Fruit fly (Drosophila melanogaster) whole organism, embryonic: Measurements from ENCODE around the gene CG15152.

ENCODE experiments used
- ATbp ChIP-seq: fragments of 200-800 bp; sonication (Bioruptor generic); optimal IDR thresholded peaks from 2 replicates; lab custom pipeline; 2017; ENCODE audit warnings: missing biosample characterization, mild to moderate bottlenecking, missing genetic modification characterization, missing genetic modification reagents
- B-H2 ChIP-seq: fragments of 200-800 bp; sonication (Bioruptor generic); optimal IDR thresholded peaks from 2 replicates; lab custom pipeline; 2018; ENCODE audit warnings: missing biosample characterization, mild to moderate bottlenecking, missing genetic modification characterization
- CG10959 ChIP-seq: fragments of 200-800 bp; sonication (Bioruptor generic); IDR thresholded peaks from 2 replicates; pipeline ENCODE4 v1.3.6; 2022; ENCODE audit warnings: missing biosample characterization, missing genetic modification characterization
- CG11456 ChIP-seq: fragments of 200-800 bp; sonication (Bioruptor generic); IDR thresholded peaks from 3 replicates; pipeline ENCODE4 v1.3.6; 2022; ENCODE audit warnings: missing biosample characterization, missing genetic modification characterization
- CG16815 ChIP-seq: fragments of 200-800 bp; sonication (Bioruptor generic); optimal IDR thresholded peaks from 3 replicates; lab custom pipeline; 2017; ENCODE audit warnings: missing biosample characterization, mild to moderate bottlenecking, missing genetic modification characterization
- CG17361 ChIP-seq: fragments of 200-800 bp; sonication (Bioruptor generic); IDR thresholded peaks from 3 replicates; pipeline ENCODE4 v1.3.6; 2022; ENCODE audit warnings: missing biosample characterization, missing genetic modification characterization
- CG17829 ChIP-seq: fragments of 200-800 bp; optimal IDR thresholded peaks from 2 replicates; lab custom pipeline; 2019; ENCODE audit warnings: missing biosample characterization, mild to moderate bottlenecking, missing genetic modification characterization, moderate library complexity
- CG1792 ChIP-seq: fragments of 200-800 bp; sonication (Bioruptor generic); optimal IDR thresholded peaks from 2 replicates; lab custom pipeline; 2016; ENCODE audit warnings: missing biosample characterization, missing genetic modification characterization
- CG18619 ChIP-seq: fragments of 200-800 bp; sonication (Bioruptor generic); optimal IDR thresholded peaks from 3 replicates; lab custom pipeline; 2017; ENCODE audit warnings: missing biosample characterization, mild to moderate bottlenecking, missing genetic modification characterization
- CG2199 ChIP-seq: fragments of 200-800 bp; sonication (Bioruptor generic); IDR thresholded peaks from 3 replicates; pipeline ENCODE4 v1.3.6; 2022; ENCODE audit warnings: missing biosample characterization, missing genetic modification characterization
- CG31441 ChIP-seq: fragments of 200-800 bp; sonication (Bioruptor generic); IDR thresholded peaks from 2 replicates; pipeline ENCODE4 v1.3.6; 2022; ENCODE audit warnings: missing biosample characterization, missing genetic modification characterization
- CG3995 ChIP-seq: fragments of 200-800 bp; sonication (Bioruptor generic); optimal IDR thresholded peaks from 3 replicates; lab custom pipeline; 2016; ENCODE audit warnings: missing biosample characterization, missing genetic modification characterization
- CG4730 ChIP-seq: fragments of 200-800 bp; sonication (Bioruptor generic); IDR thresholded peaks from 2 replicates; pipeline ENCODE4 v1.3.6; 2022; ENCODE audit warnings: missing biosample characterization, missing genetic modification characterization
- CG6654 ChIP-seq: fragments of 200-800 bp; sonication (Bioruptor generic); optimal IDR thresholded peaks from 2 replicates; lab custom pipeline; 2017; ENCODE audit warnings: missing biosample characterization, mild to moderate bottlenecking, missing genetic modification characterization
- CG6765 ChIP-seq: fragments of 200-800 bp; sonication (Bioruptor generic); optimal IDR thresholded peaks from 3 replicates; lab custom pipeline; 2017; ENCODE audit warnings: missing biosample characterization, mild to moderate bottlenecking, missing genetic modification characterization
- CG6813 ChIP-seq: fragments of 200-800 bp; sonication (Bioruptor generic); optimal IDR thresholded peaks from 2 replicates; lab custom pipeline; 2017; ENCODE audit warnings: missing biosample characterization, missing genetic modification characterization, mild to moderate bottlenecking, moderate library complexity, missing genetic modification reagents
- CG8944 ChIP-seq: fragments of 200-800 bp; sonication (Bioruptor generic); optimal IDR thresholded peaks from 3 replicates; lab custom pipeline; 2016; ENCODE audit warnings: missing biosample characterization, missing genetic modification characterization
- CG9797 ChIP-seq: fragments of 200-800 bp; sonication (Bioruptor generic); optimal IDR thresholded peaks from 3 replicates; lab custom pipeline; 2018; ENCODE audit warnings: missing biosample characterization, mild to moderate bottlenecking, missing genetic modification characterization
- CoRest ChIP-seq: fragments of 200-800 bp; sonication (Bioruptor generic); optimal IDR thresholded peaks from 3 replicates; lab custom pipeline; 2018; ENCODE audit warnings: missing biosample characterization, mild to moderate bottlenecking, missing genetic modification characterization, moderate library complexity
- D ChIP-seq, 2 experiments: fragments of 200-800 bp in 1 of 2; fragments of >200 bp in 1 of 2; sonication (Bioruptor generic) in 1 of 2; optimal IDR thresholded peaks; 2 replicates in 1 of 2; 3 replicates in 1 of 2; lab custom pipeline; 2017; ENCODE audit warnings: mild to moderate bottlenecking in 1 of 2, missing biosample characterization in 1 of 2, missing genetic modification characterization in 1 of 2, missing genetic modification reagents in 1 of 2
- Dll ChIP-seq: fragments of 200-800 bp; sonication (Bioruptor generic); IDR thresholded peaks from 4 replicates; pipeline ENCODE4 v1.3.6; 2022; ENCODE audit warnings: missing biosample characterization, missing genetic modification characterization; ENCODE audit not compliant: partially characterized antibody
- Hsf ChIP-seq: fragments of 200-800 bp; sonication (Bioruptor generic); optimal IDR thresholded peaks from 3 replicates; lab custom pipeline; 2016; ENCODE audit warnings: missing biosample characterization, missing genetic modification characterization
- Kr ChIP-seq: fragments of 200-800 bp; sonication (Bioruptor generic); optimal IDR thresholded peaks from 2 replicates; lab custom pipeline; 2017; ENCODE audit warnings: missing biosample characterization, mild to moderate bottlenecking, missing genetic modification characterization
- Six4 ChIP-seq: fragments of 200-800 bp; sonication (Bioruptor generic); optimal IDR thresholded peaks from 2 replicates; lab custom pipeline; 2016; ENCODE audit warnings: missing biosample characterization, missing genetic modification characterization
- Spps ChIP-seq: fragments of 200-800 bp; sonication (Bioruptor generic); optimal IDR thresholded peaks from 2 replicates; lab custom pipeline; 2018; ENCODE audit warnings: missing biosample characterization, mild to moderate bottlenecking, missing genetic modification characterization
- Xrp1 ChIP-seq: fragments of 200-800 bp; sonication (Bioruptor generic); IDR thresholded peaks from 2 replicates; pipeline ENCODE4 v1.3.6; 2022; ENCODE audit warnings: missing biosample characterization, missing genetic modification characterization
- ac ChIP-seq: fragments of 200-800 bp; sonication (Bioruptor generic); optimal IDR thresholded peaks from 3 replicates; lab custom pipeline; 2017; ENCODE audit warnings: missing biosample characterization, mild to moderate bottlenecking, missing genetic modification characterization
- ase ChIP-seq: fragments of 200-800 bp; sonication (Bioruptor generic); IDR thresholded peaks from 3 replicates; pipeline ENCODE4 v1.3.6; 2022; ENCODE audit warnings: missing biosample characterization, missing genetic modification characterization
- bowl ChIP-seq: fragments of 200-800 bp; sonication (Bioruptor generic); IDR thresholded peaks from 2 replicates; pipeline ENCODE4 v1.3.6; 2022; ENCODE audit warnings: missing biosample characterization, missing genetic modification characterization
- cato ChIP-seq: fragments of 200-800 bp; sonication (Bioruptor generic); optimal IDR thresholded peaks from 2 replicates; lab custom pipeline; 2016; ENCODE audit warnings: missing biosample characterization, missing genetic modification characterization, borderline replicate concordance
- ci ChIP-seq: fragments of 200-800 bp; sonication (Bioruptor generic); IDR thresholded peaks from 3 replicates; pipeline ENCODE4 v1.3.6; 2022; ENCODE audit warnings: missing biosample characterization, missing genetic modification characterization
- dati ChIP-seq: fragments of 200-800 bp; sonication (Bioruptor generic); IDR thresholded peaks from 2 replicates; pipeline ENCODE4 v1.3.6; 2022; ENCODE audit warnings: missing biosample characterization, missing genetic modification characterization
- dysf ChIP-seq: fragments of 200-800 bp; sonication (Bioruptor generic); IDR thresholded peaks from 3 replicates; pipeline ENCODE4 v1.3.6; 2022; ENCODE audit warnings: missing biosample characterization, missing genetic modification characterization
- emc ChIP-seq: fragments of 200-800 bp; sonication (Bioruptor generic); optimal IDR thresholded peaks from 2 replicates; lab custom pipeline; 2016; ENCODE audit warnings: missing biosample characterization, missing genetic modification characterization
- fru ChIP-seq: fragments of >200 bp; optimal IDR thresholded peaks from 2 replicates; lab custom pipeline; 2017
- gsb-n ChIP-seq: fragments of 200-800 bp; sonication (Bioruptor generic); optimal IDR thresholded peaks from 3 replicates; lab custom pipeline; 2018; ENCODE audit warnings: missing biosample characterization, mild to moderate bottlenecking, missing genetic modification characterization
- hbn ChIP-seq: fragments of 200-800 bp; sonication (Bioruptor generic); IDR thresholded peaks from 2 replicates; pipeline ENCODE4 v1.3.6; 2022; ENCODE audit warnings: missing biosample characterization, missing genetic modification characterization; ENCODE audit not compliant: partially characterized antibody
- her ChIP-seq: fragments of 200-800 bp; sonication (Bioruptor generic); optimal IDR thresholded peaks from 2 replicates; lab custom pipeline; 2016; ENCODE audit warnings: missing biosample characterization, missing genetic modification characterization
- hkb ChIP-seq, 2 experiments: fragments of 200-800 bp in 1 of 2; fragments of >200 bp in 1 of 2; sonication (Bioruptor generic) in 1 of 2; IDR thresholded peaks in 1 of 2; optimal IDR thresholded peaks in 1 of 2; 2 replicates each; pipeline versions ENCODE4 v1.3.6 to Lab custom; 2017 to 2022; ENCODE audit warnings: missing biosample characterization in 1 of 2, missing genetic modification characterization in 1 of 2
- jing ChIP-seq: fragments of 200-800 bp; sonication (Bioruptor generic); optimal IDR thresholded peaks from 2 replicates; lab custom pipeline; 2018; ENCODE audit warnings: missing biosample characterization, mild to moderate bottlenecking, missing genetic modification characterization
- jumu ChIP-seq: fragments of 200-800 bp; sonication (Bioruptor generic); optimal IDR thresholded peaks from 3 replicates; lab custom pipeline; 2016; ENCODE audit warnings: missing biosample characterization, missing genetic modification characterization
- ken ChIP-seq: fragments of 200-800 bp; sonication (Bioruptor generic); IDR thresholded peaks from 3 replicates; pipeline ENCODE4 v1.3.6; 2022; ENCODE audit warnings: missing biosample characterization, missing genetic modification characterization
- knrl ChIP-seq: fragments of 200-800 bp; sonication (Bioruptor generic); IDR thresholded peaks from 3 replicates; pipeline ENCODE4 v1.3.6; 2022; ENCODE audit warnings: missing biosample characterization, missing genetic modification characterization; ENCODE audit not compliant: partially characterized antibody
- sna ChIP-seq: fragments of 200-800 bp; sonication (Bioruptor generic); IDR thresholded peaks from 2 replicates; pipeline ENCODE4 v1.3.6; 2022; ENCODE audit warnings: missing biosample characterization, missing genetic modification characterization; ENCODE audit not compliant: partially characterized antibody
- stc ChIP-seq: fragments of 200-800 bp; sonication (Bioruptor generic); IDR thresholded peaks from 2 replicates; pipeline ENCODE4 v1.3.6; 2022; ENCODE audit warnings: missing biosample characterization, missing genetic modification characterization
- tin ChIP-seq: fragments of 200-800 bp; sonication (Bioruptor generic); optimal IDR thresholded peaks from 3 replicates; lab custom pipeline; 2016; ENCODE audit warnings: missing biosample characterization, missing genetic modification characterization
- tna ChIP-seq: fragments of 200-800 bp; sonication (Bioruptor generic); IDR thresholded peaks from 2 replicates; pipeline ENCODE4 v1.3.6; 2022; ENCODE audit warnings: missing biosample characterization, missing genetic modification characterization; ENCODE audit not compliant: partially characterized antibody
- ttk ChIP-seq: fragments of 200-800 bp; sonication (Bioruptor generic); IDR thresholded peaks from 2 replicates; pipeline ENCODE4 v2.1.2; 2022; ENCODE audit warnings: missing biosample characterization, missing genetic modification characterization
- z ChIP-seq: fragments of 200-800 bp; sonication (Bioruptor generic); IDR thresholded peaks from 3 replicates; pipeline ENCODE4 v1.3.6; 2022; ENCODE audit warnings: missing biosample characterization, missing genetic modification characterization

The CG15152 gene

DNA sequence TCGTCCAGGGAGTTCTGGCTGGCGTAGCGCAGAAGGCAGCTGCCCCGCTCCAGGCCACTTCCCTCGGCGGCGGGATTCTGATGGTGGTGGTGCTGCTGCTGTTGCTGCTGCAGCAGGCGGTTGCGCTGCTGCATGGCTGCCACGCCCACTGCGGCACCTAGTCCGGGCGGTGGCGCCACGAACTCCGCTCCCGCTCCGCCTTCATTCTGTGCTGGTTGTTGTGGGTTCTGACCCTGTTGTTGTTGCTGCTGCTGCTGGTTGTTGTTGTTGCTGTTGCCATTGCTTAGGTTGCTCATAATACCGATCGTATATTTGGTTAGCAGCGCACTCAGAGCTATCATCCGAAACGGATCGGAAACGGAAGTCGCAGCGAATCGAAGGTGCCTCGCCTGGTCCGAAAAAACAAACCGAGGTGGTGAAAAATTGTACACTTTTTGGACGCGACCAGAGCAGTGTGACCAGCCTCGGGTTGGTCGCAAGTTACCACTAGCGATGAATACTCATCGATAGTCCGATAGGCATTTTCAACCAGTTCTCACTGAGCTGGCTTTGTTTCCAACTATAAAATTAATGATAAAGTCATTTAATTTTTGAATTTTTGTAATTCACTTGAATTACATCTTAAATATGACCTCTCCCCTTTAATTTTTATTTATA lies 23.4 kb downstream of the CG15152 start, which contains the start of gene kel (continued):
- TF ChIP-seq hkb (optimal IDR thresholded peaks at IDR 0.05; lab: Kevin White, UChicago) (no peak), hkb (GFP tag; IDR thresholded peaks at IDR 0.05; lab: Robert Waterston, UW) (peak; percentile 66), tin (GFP tag; lab: Kevin White, UChicago) (peak; percentile 16), Dll (GFP tag; lab: Robert Waterston, UW) (peak; percentile 73), B-H2 (GFP tag; lab: Kevin White, UChicago) (no peak), CG17361 (GFP tag; lab: Robert Waterston, UW) (peak; percentile 50; the same call in 2 of the 3 replicates), ken (GFP tag; lab: Robert Waterston, UW) (no peak), jumu (GFP tag; lab: Kevin White, UChicago) (peak; percentile 19), Six4 (GFP tag; lab: Kevin White, UChicago) (no peak), fru (lab: Kevin White, UChicago) (no peak), gsb-n (tag; lab: Kevin White, UChicago) (no peak), bowl (GFP tag; lab: Robert Waterston, UW) (no peak), CG6813 (peak; percentile 13), CG10959 (GFP tag; lab: Robert Waterston, UW) (no peak), CG1792 (GFP tag; lab: Kevin White, UChicago) (no peak), her (GFP tag; lab: Kevin White, UChicago) (peak; percentile 68), tna (GFP tag; lab: Robert Waterston, UW) (peak; percentile 33; the same call in 1 of the 2 replicates), ATbp (GFP tag; lab: Kevin White, UChicago) (no peak), knrl (peak; percentile 76), emc (GFP tag; lab: Kevin White, UChicago) (peak; percentile 4), ttk (no peak), dysf (GFP tag; lab: Robert Waterston, UW) (no peak; the same call in 2 of the 3 replicates), CG6765 (peak; percentile 60), ac (GFP tag; lab: Kevin White, UChicago) (peak; percentile 24), Kr (GFP tag; lab: Kevin White, UChicago) (no peak), CG11456 (peak; percentile 65; the same call in 2 of the 3 replicates), Spps (no peak), CG2199 (GFP tag; lab: Robert Waterston, UW) (0 out of 3 replicates have a peak, but pooled peaks have one; percentile 33), CG17829 (tag; lab: Kevin White, UChicago) (peak; percentile 61), CG6654 (GFP tag; lab: Kevin White, UChicago) (no peak), dati (GFP tag; lab: Robert Waterston, UW) (peak; percentile 60; the same call in 1 of the 2 replicates), ase (no peak), CG9797 (peak; percentile 90), CG4730 (GFP tag; lab: Robert Waterston, UW) (no peak), Xrp1 (0 out of 2 replicates have a peak, but pooled peaks have one; percentile 9), CoRest (tag; lab: Kevin White, UChicago) (peak; percentile 41), ci (GFP tag; lab: Robert Waterston, UW) (peak; percentile 75; the same call in 2 of the 3 replicates), cato (no peak), jing (GFP tag; lab: Kevin White, UChicago) (no peak), CG18619 (GFP tag; lab: Kevin White, UChicago) (no peak), CG16815 (GFP tag; lab: Kevin White, UChicago) (no peak), sna (GFP tag; lab: Robert Waterston, UW) (peak; percentile 59; the same call in 1 of the 2 replicates), z (no peak), CG8944 (no peak), stc (GFP tag; lab: Robert Waterston, UW) (0 out of 2 replicates have a peak, but pooled peaks have one; percentile 37), CG3995 (GFP tag; lab: Kevin White, UChicago) (peak; percentile 49), D (optimal IDR thresholded peaks at IDR 0.05; lab: Kevin White, UChicago) (no peak), D (GFP tag; optimal IDR thresholded peaks at IDR 0.05; lab: Kevin White, UChicago) (no peak), CG31441 (GFP tag; lab: Robert Waterston, UW) (no peak; the same call in 1 of the 2 replicates), hbn (peak; percentile 35; the same call in 1 of the 2 replicates), Hsf (GFP tag; lab: Kevin White, UChicago) (peak; percentile 47)
